Fruit fly (Drosophila melanogaster): Measurements from ENCODE around the gene bwa.

DNA sequence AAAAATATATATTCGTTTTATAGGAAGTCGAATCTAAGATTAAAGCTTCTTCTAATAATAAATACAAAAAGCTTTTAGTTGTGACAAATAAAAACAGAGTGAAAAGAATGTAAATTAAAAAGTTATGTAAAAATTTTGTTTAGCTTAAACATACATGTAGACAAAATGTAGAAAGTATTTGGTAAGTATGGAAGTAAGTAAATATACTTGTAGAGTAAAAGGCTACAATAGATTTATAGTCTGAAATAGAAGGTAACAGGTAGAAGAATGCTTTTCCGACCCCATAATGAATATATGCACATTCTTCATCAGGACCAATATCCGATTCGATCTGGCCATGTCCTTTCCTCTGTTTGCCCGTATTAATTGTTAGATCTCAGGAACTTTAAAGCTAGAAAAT lies 41.9 kb upstream of the bwa start:
- TF ChIP-seq cic (GFP tag; optimal IDR thresholded peaks at IDR 0.05) (no peak), tj (GFP tag; optimal IDR thresholded peaks at IDR 0.05) (no peak), ovo (GFP tag; optimal IDR thresholded peaks at IDR 0.05) (no peak), Hr96 (GFP tag; optimal IDR thresholded peaks at IDR 0.05) (no peak), Crg-1 (GFP tag; optimal IDR thresholded peaks at IDR 0.05) (no peak), CG7101 (tag; optimal IDR thresholded peaks at IDR 0.05) (no peak), Mnt (GFP tag; optimal IDR thresholded peaks at IDR 0.05) (no peak), CG14711 (tag; optimal IDR thresholded peaks at IDR 0.05) (no peak), Clk (GFP tag; optimal IDR thresholded peaks at IDR 0.05) (no peak)

All from whole organism, adult.